Fruit fly (Drosophila melanogaster) whole organism, prepupa: Measurements from ENCODE around the gene Sfp24Bb.

Experiments used
- CG10631 ChIP-seq: fragments of 200-800 bp; sonication (Bioruptor generic); optimal IDR thresholded peaks from 2 replicates; lab custom pipeline; 2016; ENCODE audit warnings: missing biosample characterization, missing genetic modification characterization
- CG11294 ChIP-seq: fragments of 200-800 bp; sonication (Bioruptor generic); IDR thresholded peaks from 2 replicates; pipeline ENCODE4 v1.3.6; 2022; ENCODE audit warnings: missing biosample characterization, missing genetic modification characterization
- CG11762 ChIP-seq: fragments of 200-800 bp; sonication (Bioruptor generic); optimal IDR thresholded peaks from 3 replicates; lab custom pipeline; 2016; ENCODE audit warnings: missing biosample characterization, missing genetic modification characterization; ENCODE audit not compliant: insufficient read depth
- CG11902 ChIP-seq: fragments of 200-800 bp; sonication (Bioruptor generic); optimal IDR thresholded peaks from 3 replicates; lab custom pipeline; 2016; ENCODE audit warnings: missing biosample characterization, missing genetic modification characterization
- CG1621 ChIP-seq: fragments of 200-800 bp; sonication (Bioruptor generic); optimal IDR thresholded peaks from 3 replicates; lab custom pipeline; 2018; ENCODE audit warnings: missing biosample characterization, mild to moderate bottlenecking, missing genetic modification characterization
- CG16779 ChIP-seq: fragments of 200-800 bp; sonication (Bioruptor generic); optimal IDR thresholded peaks from 3 replicates; lab custom pipeline; 2017; ENCODE audit warnings: missing biosample characterization, mild to moderate bottlenecking, missing genetic modification characterization
- CG31627 ChIP-seq: fragments of 200-800 bp; sonication (Bioruptor generic); optimal IDR thresholded peaks from 3 replicates; lab custom pipeline; 2016; ENCODE audit warnings: missing biosample characterization, missing genetic modification characterization
- CG32006 ChIP-seq: fragments of 200-800 bp; sonication (Bioruptor generic); optimal IDR thresholded peaks from 3 replicates; lab custom pipeline; 2017; ENCODE audit warnings: missing biosample characterization, mild to moderate bottlenecking, missing genetic modification characterization
- CG34406 ChIP-seq: fragments of 200-800 bp; sonication (Bioruptor generic); optimal IDR thresholded peaks from 3 replicates; lab custom pipeline; 2016; ENCODE audit warnings: missing biosample characterization, missing genetic modification characterization
- CG3919 ChIP-seq: fragments of 200-800 bp; sonication (Bioruptor generic); optimal IDR thresholded peaks from 3 replicates; lab custom pipeline; 2016; ENCODE audit warnings: missing biosample characterization, missing genetic modification characterization
- CG4318 ChIP-seq: fragments of 200-800 bp; sonication (Bioruptor generic); optimal IDR thresholded peaks from 3 replicates; lab custom pipeline; 2017; ENCODE audit warnings: missing biosample characterization, mild to moderate bottlenecking, missing genetic modification characterization
- CG6276 ChIP-seq: fragments of 200-800 bp; sonication (Bioruptor generic); optimal IDR thresholded peaks from 2 replicates; lab custom pipeline; 2017; ENCODE audit warnings: missing biosample characterization, mild to moderate bottlenecking, missing genetic modification characterization
- CG6792 ChIP-seq: fragments of 200-800 bp; sonication (Bioruptor generic); optimal IDR thresholded peaks from 3 replicates; lab custom pipeline; 2016; ENCODE audit warnings: missing biosample characterization, missing genetic modification characterization
- CG6808 ChIP-seq: fragments of 200-800 bp; sonication (Bioruptor generic); optimal IDR thresholded peaks from 3 replicates; lab custom pipeline; 2017; ENCODE audit warnings: missing biosample characterization, missing genetic modification characterization, mild to moderate bottlenecking, moderate library complexity, missing genetic modification reagents
- CG6854 ChIP-seq: fragments of 200-800 bp; sonication (Bioruptor generic); optimal IDR thresholded peaks from 2 replicates; lab custom pipeline; 2017; ENCODE audit warnings: missing biosample characterization, mild to moderate bottlenecking, missing genetic modification characterization
- CG8119 ChIP-seq: fragments of 200-800 bp; sonication (Bioruptor generic); IDR thresholded peaks from 3 replicates; pipeline ENCODE4 v1.3.6; 2022; ENCODE audit warnings: missing biosample characterization, missing genetic modification characterization
- CG8319 ChIP-seq: fragments of 200-800 bp; sonication (Bioruptor generic); optimal IDR thresholded peaks from 3 replicates; lab custom pipeline; 2016; ENCODE audit warnings: missing biosample characterization, missing genetic modification characterization
- CG8632 ChIP-seq: fragments of 200-800 bp; sonication (Bioruptor generic); optimal IDR thresholded peaks from 3 replicates; lab custom pipeline; 2016; ENCODE audit warnings: missing biosample characterization, missing genetic modification characterization
- CG9139 ChIP-seq: fragments of 200-800 bp; sonication (Bioruptor generic); optimal IDR thresholded peaks from 3 replicates; lab custom pipeline; 2017; ENCODE audit warnings: missing biosample characterization, mild to moderate bottlenecking, missing genetic modification characterization
- Eip75B ChIP-seq: fragments of 200-800 bp; sonication (Bioruptor generic); optimal IDR thresholded peaks from 3 replicates; lab custom pipeline; 2016; ENCODE audit warnings: missing biosample characterization, missing genetic modification characterization
- Eip78C ChIP-seq: fragments of 200-800 bp; sonication (Bioruptor generic); peaks from one replicate; lab custom pipeline; 2016; ENCODE audit warnings: missing biosample characterization, missing genetic modification characterization
- Eip93F ChIP-seq: fragments of 200-800 bp; sonication (Bioruptor generic); optimal IDR thresholded peaks from 2 replicates; lab custom pipeline; 2016; ENCODE audit warnings: missing biosample characterization, mild to moderate bottlenecking, missing genetic modification characterization
- Ets96B ChIP-seq: fragments of 200-800 bp; optimal IDR thresholded peaks from 2 replicates; lab custom pipeline; 2019; ENCODE audit warnings: missing biosample characterization, mild to moderate bottlenecking, missing genetic modification characterization, moderate library complexity
- Gug ChIP-seq: fragments of 200-800 bp; sonication (Bioruptor generic); IDR thresholded peaks from 2 replicates; pipeline ENCODE4 v1.3.6; 2022; ENCODE audit warnings: missing biosample characterization, missing genetic modification characterization
- Hr38 ChIP-seq: sonication (Bioruptor generic); optimal IDR thresholded peaks from 2 replicates; lab custom pipeline; 2016; ENCODE audit warnings: missing biosample characterization, missing genetic modification characterization
- Hr39 ChIP-seq: fragments of 200-800 bp; sonication (Bioruptor generic); optimal IDR thresholded peaks from 2 replicates; lab custom pipeline; 2016; ENCODE audit warnings: missing biosample characterization, missing genetic modification characterization
- Hr4 ChIP-seq: fragments of 200-800 bp; sonication (Bioruptor generic); optimal IDR thresholded peaks from 3 replicates; lab custom pipeline; 2016; ENCODE audit warnings: missing biosample characterization, missing genetic modification characterization
- Met ChIP-seq: fragments of 200-800 bp; sonication (Bioruptor generic); optimal IDR thresholded peaks from 3 replicates; lab custom pipeline; 2016; ENCODE audit warnings: missing biosample characterization, missing genetic modification characterization
- OdsH ChIP-seq: fragments of 200-800 bp; sonication (Bioruptor generic); optimal IDR thresholded peaks from 3 replicates; lab custom pipeline; 2016; ENCODE audit warnings: missing biosample characterization, missing genetic modification characterization
- Sox102F ChIP-seq: fragments of 200-800 bp; sonication (Bioruptor generic); optimal IDR thresholded peaks from 2 replicates; lab custom pipeline; 2016; ENCODE audit warnings: missing biosample characterization, mild to moderate bottlenecking, missing genetic modification characterization
- Sox14 ChIP-seq: fragments of 200-800 bp; sonication (Bioruptor generic); optimal IDR thresholded peaks from 3 replicates; lab custom pipeline; 2016; ENCODE audit warnings: missing biosample characterization, missing genetic modification characterization
- achi ChIP-seq: fragments of 200-800 bp; sonication (Bioruptor generic); optimal IDR thresholded peaks from 3 replicates; lab custom pipeline; 2016; ENCODE audit warnings: missing biosample characterization, missing genetic modification characterization
- acj6 ChIP-seq: fragments of 200-800 bp; sonication (Bioruptor generic); optimal IDR thresholded peaks from 3 replicates; lab custom pipeline; 2016; ENCODE audit warnings: missing biosample characterization, missing genetic modification characterization
- dsx ChIP-seq: fragments of 200-800 bp; optimal IDR thresholded peaks from 3 replicates; lab custom pipeline; 2019; ENCODE audit warnings: missing biosample characterization, mild to moderate bottlenecking, missing genetic modification characterization, moderate library complexity; ENCODE audit not compliant: poor library complexity, severe bottlenecking
- eg ChIP-seq: fragments of 200-800 bp; sonication (Bioruptor generic); IDR thresholded peaks from 3 replicates; pipeline ENCODE4 v1.3.6; 2022; ENCODE audit warnings: missing biosample characterization, missing genetic modification characterization
- esn ChIP-seq: fragments of 200-800 bp; sonication (Bioruptor generic); optimal IDR thresholded peaks from 2 replicates; lab custom pipeline; 2016; ENCODE audit warnings: missing biosample characterization, mild to moderate bottlenecking, missing genetic modification characterization, moderate library complexity
- fd59A ChIP-seq: fragments of 200-800 bp; sonication (Bioruptor generic); optimal IDR thresholded peaks from 2 replicates; lab custom pipeline; 2017; ENCODE audit warnings: missing biosample characterization, mild to moderate bottlenecking, missing genetic modification characterization, missing genetic modification reagents
- fd85E ChIP-seq: fragments of 200-800 bp; sonication (Bioruptor generic); optimal IDR thresholded peaks from 3 replicates; lab custom pipeline; 2016; ENCODE audit warnings: missing biosample characterization, missing genetic modification characterization
- pdm3 ChIP-seq: fragments of 200-800 bp; sonication (Bioruptor generic); optimal IDR thresholded peaks from 3 replicates; lab custom pipeline; 2016; ENCODE audit warnings: missing biosample characterization, missing genetic modification characterization
- spab ChIP-seq: fragments of 200-800 bp; sonication (Bioruptor generic); optimal IDR thresholded peaks from 2 replicates; lab custom pipeline; 2017; ENCODE audit warnings: missing biosample characterization, mild to moderate bottlenecking, missing genetic modification characterization, missing genetic modification reagents
- ss ChIP-seq, 2 experiments: fragments of 200-800 bp; sonication (Bioruptor generic); optimal IDR thresholded peaks; 2 replicates in 1 of 2; 3 replicates in 1 of 2; lab custom pipeline; 2017 to 2018; ENCODE audit warnings: mild to moderate bottlenecking in 2 of 2, missing biosample characterization in 2 of 2, missing genetic modification characterization in 2 of 2, moderate library complexity in 1 of 2
- svp ChIP-seq: fragments of 200-800 bp; sonication (Bioruptor generic); peaks from one replicate; lab custom pipeline; 2016; ENCODE audit warnings: missing biosample characterization, missing genetic modification characterization
- topi ChIP-seq: fragments of 200-800 bp; sonication (Bioruptor generic); optimal IDR thresholded peaks from 3 replicates; lab custom pipeline; 2016; ENCODE audit warnings: missing biosample characterization, missing genetic modification characterization
- vri ChIP-seq: fragments of 200-800 bp; sonication (Bioruptor generic); optimal IDR thresholded peaks from 3 replicates; lab custom pipeline; 2016; ENCODE audit warnings: missing biosample characterization, mild to moderate bottlenecking, missing genetic modification characterization

Gene Sfp24Bb

dm6 chr2L:3645339-3645738 lies 24.2 kb downstream of the Sfp24Bb start (continued):
- TF ChIP-seq Met (GFP tag; lab: Kevin White, UChicago): no peak
- no peak for TF ChIP-seq Hr38 (GFP tag; lab: Kevin White, UChicago)
- TF ChIP-seq esn (GFP tag; lab: Kevin White, UChicago): no peak
- TF ChIP-seq ss (GFP tag; optimal IDR thresholded peaks at IDR 0.05; lab: Kevin White, UChicago): no peak
- TF ChIP-seq Sox14 (GFP tag; lab: Kevin White, UChicago): no peak
- TF ChIP-seq spab: no peak
- TF ChIP-seq achi (GFP tag; lab: Kevin White, UChicago): no peak
- TF ChIP-seq CG11294 (GFP tag; lab: Robert Waterston, UW): no peak
- no peak for TF ChIP-seq CG6854 (GFP tag; lab: Kevin White, UChicago)
- no peak for TF ChIP-seq CG8632 (GFP tag; lab: Kevin White, UChicago)
- TF ChIP-seq Eip78C (GFP tag; lab: Kevin White, UChicago): peak; percentile 36
- TF ChIP-seq vri: no peak
- TF ChIP-seq Sox102F (GFP tag; lab: Kevin White, UChicago): no peak
- TF ChIP-seq CG31627 (GFP tag; lab: Kevin White, UChicago): no peak
- TF ChIP-seq CG11762 (GFP tag; lab: Kevin White, UChicago): no peak
- TF ChIP-seq Gug (GFP tag; lab: Robert Waterston, UW): peak; percentile 56
- TF ChIP-seq CG16779 (tag; lab: Kevin White, UChicago): no peak
- no peak for TF ChIP-seq CG6808 (GFP tag; lab: Kevin White, UChicago)
- TF ChIP-seq CG11902 (GFP tag; lab: Kevin White, UChicago): no peak
- TF ChIP-seq eg: 0 out of 3 replicates have a peak, but pooled peaks have one; percentile 40
- no peak for TF ChIP-seq CG4318
- no peak for TF ChIP-seq Ets96B (tag; lab: Kevin White, UChicago)
- TF ChIP-seq CG6276 (GFP tag; lab: Kevin White, UChicago): peak; percentile 47
- TF ChIP-seq acj6 (GFP tag; lab: Kevin White, UChicago): no peak
- TF ChIP-seq Hr4 (GFP tag; lab: Kevin White, UChicago): peak; percentile 14
- no peak for TF ChIP-seq fd85E (GFP tag; lab: Kevin White, UChicago)
- TF ChIP-seq CG6792 (GFP tag; lab: Kevin White, UChicago): no peak
- TF ChIP-seq fd59A (GFP tag; lab: Kevin White, UChicago): no peak
- peak; percentile 22; the same call in 1 of the 3 replicates for TF ChIP-seq CG8119 (GFP tag; lab: Robert Waterston, UW)
- no peak for TF ChIP-seq dsx (GFP tag; lab: Kevin White, UChicago)
- no peak for TF ChIP-seq OdsH (GFP tag; lab: Kevin White, UChicago)
- no peak for TF ChIP-seq Hr39 (GFP tag; lab: Kevin White, UChicago)
- no peak for TF ChIP-seq Eip75B
- no peak for TF ChIP-seq CG8319
- TF ChIP-seq CG3919 (GFP tag; lab: Kevin White, UChicago): peak; percentile 34
- TF ChIP-seq CG9139: no peak

DNA sequence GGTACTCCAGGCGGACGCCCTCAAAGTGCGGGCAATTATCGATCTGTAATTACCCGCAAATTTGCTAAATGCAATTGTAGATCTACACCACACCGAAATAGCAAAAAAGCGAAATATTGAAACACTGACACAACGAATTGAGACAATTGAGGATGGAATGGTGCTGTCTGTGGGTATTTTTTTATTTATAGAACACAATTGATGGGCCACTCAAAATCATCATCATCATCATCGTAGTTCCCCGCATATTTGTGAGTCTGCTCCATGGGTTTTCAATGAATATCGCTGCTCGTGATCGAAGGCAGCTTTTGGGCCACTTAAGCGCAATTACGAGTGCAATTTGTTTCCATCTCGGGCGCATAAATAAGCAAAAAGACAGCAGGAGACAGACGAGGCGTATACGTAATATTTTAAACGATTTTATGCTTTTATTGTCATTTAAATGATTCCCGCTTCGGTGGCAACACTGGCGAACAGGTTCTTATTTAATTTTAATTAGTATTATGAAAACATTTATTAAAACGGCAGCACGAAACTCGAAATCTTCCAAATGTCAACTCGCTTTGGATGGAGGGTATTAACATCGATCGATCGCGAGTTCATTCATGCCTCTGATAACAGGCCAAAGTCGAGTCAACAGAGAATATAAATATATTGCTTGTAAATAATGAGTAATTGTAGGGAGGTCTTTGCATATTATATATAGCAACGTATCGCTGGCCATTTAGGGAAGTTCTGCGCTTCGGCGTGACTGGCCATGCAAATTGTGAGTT lies 27.2 kb downstream of the Sfp24Bb start:
- TF ChIP-seq topi (no peak), CG10631 (GFP tag; lab: Kevin White, UChicago) (no peak), svp (GFP tag; lab: Kevin White, UChicago) (peak; percentile 89), Ets96B (tag; lab: Kevin White, UChicago) (no peak), Eip93F (GFP tag; lab: Kevin White, UChicago) (peak; percentile 31), CG32006 (GFP tag; lab: Kevin White, UChicago) (no peak), fd59A (GFP tag; lab: Kevin White, UChicago) (no peak), CG8319 (no peak), acj6 (GFP tag; lab: Kevin White, UChicago) (no peak), CG11294 (GFP tag; lab: Robert Waterston, UW) (no peak), vri (peak; percentile 84), Gug (GFP tag; lab: Robert Waterston, UW) (no peak), Eip78C (GFP tag; lab: Kevin White, UChicago) (peak; percentile 42), CG1621 (tag; lab: Kevin White, UChicago) (no peak), CG34406 (GFP tag; lab: Kevin White, UChicago) (no peak), pdm3 (GFP tag; lab: Kevin White, UChicago) (no peak)
- TF ChIP-seq, all 60 proteins: peak for 4
